Worm (Caenorhabditis elegans) whole organism, L2 larva: ENCODE data around the gene ida-1.

ENCODE experiments used
- ama-1 ChIP-seq: fragments of 150-350 bp; optimal IDR thresholded peaks from 2 replicates; lab custom pipeline; 2018; ENCODE audit warnings: inconsistent platforms
- ceh-82 ChIP-seq: fragments of 150-350 bp; optimal IDR thresholded peaks from 2 replicates; lab custom pipeline; 2014; ENCODE audit warnings: missing biosample characterization, missing genetic modification characterization
- lsy-2 ChIP-seq, 2 experiments: fragments of 150-350 bp in 1 of 2; sonication (generic microtip) in 1 of 2; optimal IDR thresholded peaks; 2 replicates each; lab custom pipeline; 2014 to 2017; ENCODE audit warnings: missing biosample characterization in 2 of 2, missing genetic modification characterization in 2 of 2
- nhr-11 ChIP-seq: fragments of 150-350 bp; optimal IDR thresholded peaks from 2 replicates; lab custom pipeline; 2014; ENCODE audit warnings: missing biosample characterization, missing genetic modification characterization
- nhr-25 ChIP-seq: fragments of 150-350 bp; sonication (generic microtip); optimal IDR thresholded peaks from 3 replicates; lab custom pipeline; 2014; ENCODE audit warnings: missing biosample characterization, missing genetic modification characterization
- nhr-6 ChIP-seq: fragments of 150-350 bp; optimal IDR thresholded peaks from 2 replicates; lab custom pipeline; 2014; ENCODE audit warnings: missing biosample characterization, missing genetic modification characterization

DNA sequence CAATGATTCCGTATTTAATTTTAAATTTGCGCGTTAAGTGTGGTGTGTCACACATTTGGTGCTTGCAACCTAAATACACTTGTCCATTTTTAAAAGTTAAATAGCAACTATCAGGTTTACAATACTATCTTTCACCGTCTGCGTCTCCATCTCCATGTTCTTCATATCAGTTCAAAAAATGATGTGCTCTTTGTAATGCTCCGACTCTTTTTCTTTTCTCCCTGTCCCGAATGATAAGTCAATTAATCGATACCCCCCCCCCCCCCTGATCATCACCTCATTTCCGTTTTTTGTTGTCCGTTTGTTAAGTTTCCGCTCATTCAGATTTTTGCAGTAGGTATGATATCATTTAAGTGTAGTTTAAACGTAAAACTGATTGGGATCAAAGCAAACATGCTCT is 58.8 kb downstream of the ida-1 start:
- TF ChIP-seq lsy-2 (tag; optimal IDR thresholded peaks at IDR 0.05; lab: Kevin White, UChicago) (no peak), ama-1 (lab: Kevin White, UChicago) (no peak), nhr-25 (tag; lab: Kevin White, UChicago) (no peak), nhr-6 (tag; lab: Kevin White, UChicago) (no peak), ceh-82 (no peak), nhr-11 (tag; lab: Kevin White, UChicago) (no peak)
